Worm (Caenorhabditis elegans) whole organism, young adult: ENCODE measurements around the gene R09H10.7.

ENCODE experiments used
- F23B12.7 ChIP-seq: sonication (generic microtip); optimal IDR thresholded peaks from 2 replicates; lab custom pipeline; 2017; ENCODE audit warnings: missing genetic modification characterization, mild to moderate bottlenecking, missing compliant biosample characterization, antibody characterized with exemption, moderate library complexity; ENCODE audit not compliant: insufficient read depth
- F52B5.7 ChIP-seq: sonication (generic microtip); optimal IDR thresholded peaks from 2 replicates; lab custom pipeline; 2016; ENCODE audit warnings: mild to moderate bottlenecking, missing genetic modification characterization, missing compliant biosample characterization
- Y53F4B.3 ChIP-seq: fragments of 200-800 bp; sonication (Bioruptor generic); IDR thresholded peaks from 2 replicates; pipeline ENCODE4 v1.3.6; 2022; ENCODE audit warnings: missing genetic modification reagents, missing genetic modification characterization, missing compliant biosample characterization
- Y79H2A.3 ChIP-seq: fragments of 200-800 bp; sonication (Bioruptor generic); conservative IDR thresholded peaks from 2 replicates; pipeline ENCODE4 v1.3.6; 2022; ENCODE audit warnings: missing genetic modification reagents, missing genetic modification characterization, missing compliant biosample characterization
- akir-1 ChIP-seq: fragments of 200-800 bp; sonication (Bioruptor generic); optimal IDR thresholded peaks from 2 replicates; lab custom pipeline; 2018; ENCODE audit warnings: mild to moderate bottlenecking, missing genetic modification characterization, moderate library complexity, missing compliant biosample characterization
- atf-7 ChIP-seq: sonication (generic microtip); optimal IDR thresholded peaks from 2 replicates; lab custom pipeline; 2017; ENCODE audit warnings: mild to moderate bottlenecking, missing genetic modification characterization, missing compliant biosample characterization
- attf-5 ChIP-seq: fragments of 200-800 bp; sonication (Bioruptor generic); optimal IDR thresholded peaks from 2 replicates; lab custom pipeline; 2018; ENCODE audit warnings: mild to moderate bottlenecking, missing genetic modification characterization, missing compliant biosample characterization
- attf-6 ChIP-seq: fragments of 200-800 bp; sonication (Bioruptor generic); IDR thresholded peaks from 2 replicates; pipeline ENCODE4 v1.3.6; 2022; ENCODE audit warnings: missing genetic modification reagents, missing genetic modification characterization, missing compliant biosample characterization
- bed-1 ChIP-seq: fragments of 200-800 bp; sonication (Bioruptor generic); IDR thresholded peaks from 2 replicates; pipeline ENCODE4 v1.3.6; 2022; ENCODE audit warnings: missing genetic modification reagents, missing genetic modification characterization, missing compliant biosample characterization
- bed-2 ChIP-seq: fragments of 200-800 bp; sonication (Bioruptor generic); IDR thresholded peaks from 2 replicates; pipeline ENCODE4 v1.3.6; 2022; ENCODE audit warnings: missing genetic modification reagents, missing genetic modification characterization, missing compliant biosample characterization
- ceh-100 ChIP-seq: fragments of 200-800 bp; sonication (Bioruptor generic); IDR thresholded peaks from 2 replicates; pipeline ENCODE4 v1.3.6; 2022; ENCODE audit warnings: missing genetic modification reagents, missing genetic modification characterization, missing compliant biosample characterization
- chd-7 ChIP-seq: sonication (generic microtip); optimal IDR thresholded peaks from 2 replicates; lab custom pipeline; 2016; ENCODE audit warnings: mild to moderate bottlenecking, missing genetic modification characterization, moderate library complexity, missing compliant biosample characterization
- die-1 ChIP-seq: sonication (generic microtip); optimal IDR thresholded peaks from 2 replicates; lab custom pipeline; 2016; ENCODE audit warnings: missing genotype, mild to moderate bottlenecking, missing genetic modification characterization, missing compliant biosample characterization
- egl-18 ChIP-seq: fragments of 200-800 bp; sonication (Bioruptor generic); IDR thresholded peaks from 2 replicates; pipeline ENCODE4 v1.3.6; 2022; ENCODE audit warnings: missing genetic modification reagents, missing genetic modification characterization, missing compliant biosample characterization
- hlh-26 ChIP-seq: fragments of 200-800 bp; sonication (Bioruptor generic); conservative IDR thresholded peaks from 2 replicates; pipeline ENCODE4 v1.3.6; 2022; ENCODE audit warnings: missing genetic modification reagents, missing genetic modification characterization, missing compliant biosample characterization
- hmg-1.2 ChIP-seq: fragments of 200-800 bp; sonication (Bioruptor generic); IDR thresholded peaks from 2 replicates; pipeline ENCODE4 v1.3.6; 2022; ENCODE audit warnings: missing genetic modification reagents, missing genetic modification characterization, missing compliant biosample characterization
- hrde-1 ChIP-seq: sonication (generic microtip); optimal IDR thresholded peaks from 2 replicates; lab custom pipeline; 2016; ENCODE audit warnings: missing genetic modification characterization, mild to moderate bottlenecking, missing compliant biosample characterization, moderate library complexity, missing genotype, missing genetic modification reagents, borderline replicate concordance
- let-607 ChIP-seq, 2 experiments: fragments of 200-800 bp in 1 of 2; sonication (Bioruptor generic) in 1 of 2; sonication (generic microtip) in 1 of 2; optimal IDR thresholded peaks; 2 replicates each; lab custom pipeline; 2016 to 2018; ENCODE audit warnings: mild to moderate bottlenecking in 2 of 2, missing compliant biosample characterization in 2 of 2, missing genetic modification characterization in 2 of 2, moderate library complexity in 2 of 2, missing genotype in 1 of 2
- lin-26 ChIP-seq: fragments of 200-800 bp; sonication (Bioruptor generic); IDR thresholded peaks from 2 replicates; pipeline ENCODE4 v1.3.6; 2022; ENCODE audit warnings: missing genetic modification reagents, missing genetic modification characterization, missing compliant biosample characterization
- lin-35 ChIP-seq, 3 experiments: fragments of 150-350 bp in 2 of 3; sonication (generic microtip) in 1 of 3; optimal IDR thresholded peaks; 2 replicates each; lab custom pipeline; 2014 to 2018; ENCODE audit warnings: missing biosample characterization in 3 of 3, missing genetic modification characterization in 3 of 3, missing genetic modification reagents in 3 of 3
- lin-54 ChIP-seq: fragments of 200-800 bp; sonication (Bioruptor generic); optimal IDR thresholded peaks from 2 replicates; lab custom pipeline; 2018; ENCODE audit warnings: mild to moderate bottlenecking, missing genetic modification characterization, missing compliant biosample characterization
- madf-3 ChIP-seq: fragments of 200-800 bp; sonication (Bioruptor generic); IDR thresholded peaks from 2 replicates; pipeline ENCODE4 v1.3.6; 2022; ENCODE audit warnings: missing genetic modification reagents, missing genetic modification characterization, missing compliant biosample characterization
- mes-4 ChIP-seq: sonication (generic microtip); optimal IDR thresholded peaks from 2 replicates; lab custom pipeline; 2016; ENCODE audit warnings: missing genotype, missing genetic modification characterization, missing compliant biosample characterization
- nfya-2 ChIP-seq: fragments of 200-800 bp; sonication (Bioruptor generic); IDR thresholded peaks from 2 replicates; pipeline ENCODE4 v1.3.6; 2022; ENCODE audit warnings: missing genetic modification reagents, missing genetic modification characterization, missing compliant biosample characterization
- nfyb-1 ChIP-seq: fragments of 200-800 bp; sonication (Bioruptor generic); IDR thresholded peaks from 2 replicates; pipeline ENCODE4 v1.3.6; 2022; ENCODE audit warnings: missing genetic modification reagents, missing genetic modification characterization, missing compliant biosample characterization
- nhr-179 ChIP-seq: sonication (generic microtip); optimal IDR thresholded peaks from 2 replicates; lab custom pipeline; 2016; ENCODE audit warnings: mild to moderate bottlenecking, missing genetic modification characterization, missing compliant biosample characterization
- nhr-80 ChIP-seq: sonication (generic microtip); optimal IDR thresholded peaks from 2 replicates; lab custom pipeline; 2016; ENCODE audit warnings: missing genetic modification characterization, missing compliant biosample characterization
- pbrm-1 ChIP-seq: fragments of 200-800 bp; sonication (Bioruptor generic); IDR thresholded peaks from 2 replicates; pipeline ENCODE4 v1.3.6; 2022; ENCODE audit warnings: missing genetic modification reagents, missing genetic modification characterization, missing compliant biosample characterization
- rpc-1 ChIP-seq, 2 experiments: fragments of 150-350 bp in 1 of 2; sonication (generic microtip) in 1 of 2; optimal IDR thresholded peaks; 2 replicates each; lab custom pipeline; 2014 to 2018; ENCODE audit warnings: missing biosample characterization in 1 of 2, missing genetic modification characterization in 1 of 2, missing genetic modification reagents in 1 of 2, missing genotype in 1 of 2
- snpc-1.3 ChIP-seq: sonication (generic microtip); optimal IDR thresholded peaks from 2 replicates; lab custom pipeline; 2017; ENCODE audit warnings: missing genetic modification characterization, mild to moderate bottlenecking, missing compliant biosample characterization, antibody characterized with exemption, moderate library complexity, missing genotype, missing genetic modification reagents; ENCODE audit not compliant: insufficient read depth
- somi-1 ChIP-seq: fragments of 200-800 bp; sonication (Bioruptor generic); optimal IDR thresholded peaks from 2 replicates; lab custom pipeline; 2018; ENCODE audit warnings: mild to moderate bottlenecking, missing genetic modification characterization, missing compliant biosample characterization
- sptf-2 ChIP-seq: fragments of 200-800 bp; sonication (Bioruptor generic); optimal IDR thresholded peaks from 2 replicates; lab custom pipeline; 2018; ENCODE audit warnings: mild to moderate bottlenecking, missing genetic modification characterization, missing compliant biosample characterization
- unc-62 ChIP-seq: fragments of 150-350 bp; optimal IDR thresholded peaks from 2 replicates; lab custom pipeline; 2014; ENCODE audit warnings: missing biosample characterization, missing genetic modification reagents, missing genetic modification characterization
- ztf-22 ChIP-seq: fragments of 200-800 bp; sonication (Bioruptor generic); optimal IDR thresholded peaks from 2 replicates; lab custom pipeline; 2018; ENCODE audit warnings: mild to moderate bottlenecking, missing genetic modification characterization, moderate library complexity, missing compliant biosample characterization
- ztf-28 ChIP-seq: fragments of 200-800 bp; sonication (Bioruptor generic); IDR thresholded peaks from 2 replicates; pipeline ENCODE4 v1.3.6; 2022; ENCODE audit warnings: missing genetic modification reagents, missing genetic modification characterization, missing compliant biosample characterization
- ztf-3 ChIP-seq: fragments of 200-800 bp; sonication (Bioruptor generic); optimal IDR thresholded peaks from 2 replicates; lab custom pipeline; 2018; ENCODE audit warnings: mild to moderate bottlenecking, missing genetic modification characterization, missing compliant biosample characterization

R09H10.7 gene

ce11 chrIV:10628724-10629123 lies 7.8 kb downstream of the R09H10.7 start, which contains the start of gene R09H10.5:
TSS of gene R09H10.5 (minus strand) at chrIV:10628829.
- TF ChIP-seq nfya-2 (GFP tag; lab: Robert Waterston, UW) (no peak), nhr-80 (tag; lab: Kevin White, UChicago) (peak; percentile 51)
- TF ChIP-seq, all 124 proteins: peak for 1

- peak; percentile 53 for TF ChIP-seq unc-62
- no peak for TF ChIP-seq akir-1 (GFP tag; lab: Kevin White, UChicago)
- no peak for TF ChIP-seq attf-5 (GFP tag; lab: Kevin White, UChicago)
- peak; percentile 92 for TF ChIP-seq nhr-80 (tag; lab: Kevin White, UChicago)
- TF ChIP-seq let-607 (tag; optimal IDR thresholded peaks at IDR 0.05; lab: Kevin White, UChicago), result peak; percentile 69 to 81
- no peak for TF ChIP-seq ztf-3 (GFP tag; lab: Kevin White, UChicago)
- TF ChIP-seq ztf-22 (GFP tag; lab: Kevin White, UChicago), result peak; percentile 13
- TF ChIP-seq atf-7 (tag; lab: Kevin White, UChicago), result peak; percentile 32
Observed at ce11 chrIV:10630953-10631554, 10.1 kb downstream of the R09H10.7 start, which contains the start of gene F56C4.4. TSS of gene F56C4.4 (minus strand) at chrIV:10631267.

ce11 chrIV:10636649-10637048 lies 15.7 kb downstream of the R09H10.7 start, which contains the start of gene F56C4.1:
TSS of gene F56C4.1 (plus strand) at chrIV:10636949.
- TF ChIP-seq ztf-3 (GFP tag; lab: Kevin White, UChicago) (no peak), ztf-28 (no peak), lin-35 (GFP tag; optimal IDR thresholded peaks at IDR 0.05; lab: Kevin White, UChicago) (no peak), Y79H2A.3 (GFP tag; lab: Robert Waterston, UW) (no peak), hlh-26 (GFP tag; lab: Robert Waterston, UW) (no peak), lin-54 (GFP tag; lab: Kevin White, UChicago) (no peak), nfyb-1 (GFP tag; lab: Robert Waterston, UW) (no peak), mes-4 (no peak), F52B5.7 (tag; lab: Kevin White, UChicago) (no peak), chd-7 (tag; lab: Kevin White, UChicago) (no peak), Y53F4B.3 (no peak), madf-3 (GFP tag; lab: Robert Waterston, UW) (no peak), die-1 (no peak), bed-2 (GFP tag; lab: Robert Waterston, UW) (no peak), rpc-1 (optimal IDR thresholded peaks at IDR 0.05; lab: Kevin White, UChicago) (no peak), rpc-1 (tag; optimal IDR thresholded peaks at IDR 0.05; lab: Kevin White, UChicago) (no peak), lin-26 (no peak)

- TF ChIP-seq F23B12.7 (tag; lab: Kevin White, UChicago), result no peak
- TF ChIP-seq snpc-1.3 (tag; lab: Kevin White, UChicago), result no peak
- TF ChIP-seq nhr-179 (tag; lab: Kevin White, UChicago), result no peak
- TF ChIP-seq Y53F4B.3, result no peak
- TF ChIP-seq hmg-1.2, result no peak
- no peak for TF ChIP-seq pbrm-1
- TF ChIP-seq bed-1, result no peak
- TF ChIP-seq hrde-1, result no peak
- no peak for TF ChIP-seq egl-18 (GFP tag; lab: Robert Waterston, UW)
- no peak for TF ChIP-seq attf-6
- TF ChIP-seq sptf-2, result no peak
- TF ChIP-seq ceh-100, result no peak
- TF ChIP-seq somi-1 (GFP tag; lab: Kevin White, UChicago), result no peak
Observed at ce11 chrIV:10638977-10639376, 18.1 kb downstream of the R09H10.7 start, which contains the start of gene F56C4.2. TSS of gene F56C4.2 (plus strand) at chrIV:10639277.
